Fruit fly (Drosophila melanogaster) whole organism, pupa: Measurements from ENCODE around the gene GILT1.

Source experiments
- CG10348 ChIP-seq: fragments of 200-800 bp; sonication (Bioruptor generic); IDR thresholded peaks from 2 replicates; pipeline ENCODE4 v1.3.6; 2022; ENCODE audit warnings: missing biosample characterization, missing genetic modification characterization
- CG12605 ChIP-seq: fragments of 200-800 bp; sonication (Bioruptor generic); IDR thresholded peaks from 2 replicates; pipeline ENCODE4 v1.3.6; 2022; ENCODE audit warnings: missing biosample characterization, missing genetic modification characterization
- CG13204 ChIP-seq: fragments of 200-800 bp; sonication (Bioruptor generic); optimal IDR thresholded peaks from 2 replicates; lab custom pipeline; 2018; ENCODE audit warnings: missing biosample characterization, mild to moderate bottlenecking, missing genetic modification characterization, moderate library complexity
- CG14655 ChIP-seq: fragments of 200-800 bp; sonication (Bioruptor generic); optimal IDR thresholded peaks from 3 replicates; lab custom pipeline; 2017; ENCODE audit warnings: mild to moderate bottlenecking, missing biosample characterization, missing genetic modification reagents, missing genetic modification characterization
- CG15710 ChIP-seq: fragments of 200-800 bp; sonication (Bioruptor generic); optimal IDR thresholded peaks from 2 replicates; lab custom pipeline; 2018; ENCODE audit warnings: missing biosample characterization, mild to moderate bottlenecking, missing genetic modification characterization, moderate library complexity
- CG17806 ChIP-seq: fragments of 200-800 bp; sonication (Bioruptor generic); optimal IDR thresholded peaks from 2 replicates; lab custom pipeline; 2018; ENCODE audit warnings: missing biosample characterization, mild to moderate bottlenecking, missing genetic modification characterization, moderate library complexity
- CG32121 ChIP-seq: fragments of 200-800 bp; sonication (Bioruptor generic); IDR thresholded peaks from 2 replicates; pipeline ENCODE4 v1.3.6; 2022; ENCODE audit warnings: missing biosample characterization, missing genetic modification characterization
- CG34367 ChIP-seq: fragments of 200-800 bp; sonication (Bioruptor generic); optimal IDR thresholded peaks from 2 replicates; lab custom pipeline; 2018; ENCODE audit warnings: missing biosample characterization, mild to moderate bottlenecking, missing genetic modification characterization
- CG4496 ChIP-seq: fragments of 200-800 bp; sonication (Bioruptor generic); IDR thresholded peaks from 3 replicates; pipeline ENCODE4 v1.3.6; 2022; ENCODE audit warnings: missing biosample characterization, missing genetic modification characterization
- CG8159 ChIP-seq: fragments of 200-800 bp; sonication (Bioruptor generic); optimal IDR thresholded peaks from 3 replicates; lab custom pipeline; 2018; ENCODE audit warnings: missing biosample characterization, mild to moderate bottlenecking, missing genetic modification characterization, moderate library complexity
- CG8301 ChIP-seq: fragments of 200-800 bp; sonication (Bioruptor generic); optimal IDR thresholded peaks from 2 replicates; lab custom pipeline; 2018; ENCODE audit warnings: missing biosample characterization, mild to moderate bottlenecking, missing genetic modification characterization
- CG9948 ChIP-seq: fragments of 200-800 bp; sonication (Bioruptor generic); optimal IDR thresholded peaks from 2 replicates; lab custom pipeline; 2018; ENCODE audit warnings: missing biosample characterization, mild to moderate bottlenecking, missing genetic modification characterization, moderate library complexity
- D1 ChIP-seq: fragments of 200-800 bp; sonication (Bioruptor generic); optimal IDR thresholded peaks from 2 replicates; lab custom pipeline; 2018; ENCODE audit warnings: missing biosample characterization, mild to moderate bottlenecking, missing genetic modification characterization, moderate library complexity
- EcR ChIP-seq: fragments of 200-800 bp; sonication (Bioruptor generic); optimal IDR thresholded peaks from 3 replicates; lab custom pipeline; 2019; ENCODE audit warnings: missing biosample characterization, missing genetic modification characterization, mild to moderate bottlenecking, moderate library complexity, missing genetic modification reagents
- Ets98B ChIP-seq: fragments of 200-800 bp; sonication (Bioruptor generic); IDR thresholded peaks from 2 replicates; pipeline ENCODE4 v1.3.6; 2022; ENCODE audit warnings: missing biosample characterization, missing genetic modification characterization
- Pif1A ChIP-seq: fragments of 200-800 bp; sonication (Bioruptor generic); optimal IDR thresholded peaks from 3 replicates; lab custom pipeline; 2016; ENCODE audit warnings: missing biosample characterization, missing genetic modification characterization
- Pif1B ChIP-seq: fragments of 200-800 bp; sonication (Bioruptor generic); optimal IDR thresholded peaks from 3 replicates; lab custom pipeline; 2016; ENCODE audit warnings: missing biosample characterization, missing genetic modification characterization
- Snoo ChIP-seq: fragments of 200-800 bp; sonication (Bioruptor generic); optimal IDR thresholded peaks from 3 replicates; lab custom pipeline; 2017; ENCODE audit warnings: missing biosample characterization, mild to moderate bottlenecking, missing genetic modification characterization, inconsistent platforms
- fd96Ca ChIP-seq: fragments of 200-800 bp; sonication (Bioruptor generic); IDR thresholded peaks from 3 replicates; pipeline ENCODE4 v1.3.6; 2022; ENCODE audit warnings: missing biosample characterization, missing genetic modification characterization
- gl ChIP-seq: fragments of 200-800 bp; sonication (Bioruptor generic); optimal IDR thresholded peaks from 2 replicates; lab custom pipeline; 2018; ENCODE audit warnings: missing biosample characterization, mild to moderate bottlenecking, missing genetic modification characterization
- rn ChIP-seq: fragments of 200-800 bp; sonication (Bioruptor generic); IDR thresholded peaks from 2 replicates; pipeline ENCODE4 v1.3.6; 2022; ENCODE audit warnings: missing biosample characterization, missing genetic modification characterization

GILT1 gene

dm6 chr3R:13434325-13435168 is 32.9 kb upstream of the GILT1 start, which contains the start of gene yrt:
yrt (minus strand) TSS chr3R:13434984.
- 0 out of 2 replicates have a peak, but pooled peaks have one; percentile 9 for TF ChIP-seq CG32121
- no peak for TF ChIP-seq CG34367 (tag; lab: Kevin White, UChicago)
- TF ChIP-seq Pif1A (GFP tag; lab: Kevin White, UChicago): no peak
- no peak for TF ChIP-seq CG17806 (tag; lab: Kevin White, UChicago)
- no peak for TF ChIP-seq Ets98B (GFP tag; lab: Robert Waterston, UW)
- TF ChIP-seq CG13204 (GFP tag; lab: Kevin White, UChicago): peak; percentile 9

DNA sequence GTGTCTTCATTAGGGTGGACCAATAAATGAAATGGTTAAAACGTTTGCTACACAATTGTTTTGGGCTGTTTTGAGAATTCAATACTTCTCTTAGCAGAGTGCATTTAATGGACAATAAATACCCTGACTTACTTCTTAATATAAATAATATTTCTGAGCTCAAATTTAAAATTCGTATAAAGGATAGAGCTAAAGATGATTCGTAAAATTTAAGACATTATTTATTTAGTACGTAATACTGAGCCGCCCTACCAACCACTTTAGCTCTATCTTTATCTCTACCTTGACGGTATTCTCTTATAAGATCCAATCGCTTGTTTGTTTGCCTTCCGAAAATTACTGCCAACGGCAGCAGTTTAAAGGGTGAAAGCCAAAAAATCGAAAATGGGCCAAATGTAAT is 32.0 kb upstream of the GILT1 start:
- TF ChIP-seq Pif1A (GFP tag; lab: Kevin White, UChicago) (peak; percentile 80), CG15710 (tag; lab: Kevin White, UChicago) (peak; percentile 88), EcR (GFP tag; lab: Kevin White, UChicago) (no peak), CG8159 (tag; lab: Kevin White, UChicago) (peak; percentile 97), CG13204 (GFP tag; lab: Kevin White, UChicago) (peak; percentile 58), Ets98B (GFP tag; lab: Robert Waterston, UW) (peak; percentile 73), CG8301 (peak; percentile 74), gl (peak; percentile 53), CG4496 (peak; percentile 87), CG17806 (tag; lab: Kevin White, UChicago) (peak; percentile 70), rn (GFP tag; lab: Robert Waterston, UW) (peak; percentile 39; the same call in 1 of the 2 replicates), Snoo (tag; lab: Kevin White, UChicago) (peak; percentile 77), CG10348 (GFP tag; lab: Robert Waterston, UW) (0 out of 2 replicates have a peak, but pooled peaks have one; percentile 15), CG9948 (tag; lab: Kevin White, UChicago) (peak; percentile 85), fd96Ca (GFP tag; lab: Robert Waterston, UW) (0 out of 3 replicates have a peak, but pooled peaks have one; percentile 30), CG34367 (tag; lab: Kevin White, UChicago) (peak; percentile 87), CG12605 (peak; percentile 83), D1 (tag; lab: Kevin White, UChicago) (peak; percentile 35), CG32121 (peak; percentile 59; the same call in 1 of the 2 replicates), Pif1B (GFP tag; lab: Kevin White, UChicago) (peak; percentile 75), CG14655 (GFP tag; lab: Kevin White, UChicago) (peak; percentile 72)

- peak; percentile 65 for TF ChIP-seq CG9948 (tag; lab: Kevin White, UChicago)
- no peak for TF ChIP-seq fd96Ca (GFP tag; lab: Robert Waterston, UW)
- peak; percentile 75 for TF ChIP-seq CG17806 (tag; lab: Kevin White, UChicago)
- TF ChIP-seq rn (GFP tag; lab: Robert Waterston, UW): 0 out of 2 replicates have a peak, but pooled peaks have one; percentile 24
- TF ChIP-seq CG15710 (tag; lab: Kevin White, UChicago): peak; percentile 60
- peak; percentile 63 for TF ChIP-seq CG12605
- TF ChIP-seq CG8159 (tag; lab: Kevin White, UChicago): peak; percentile 66
- no peak for TF ChIP-seq CG13204 (GFP tag; lab: Kevin White, UChicago)
- TF ChIP-seq EcR (GFP tag; lab: Kevin White, UChicago): no peak
- TF ChIP-seq gl: no peak
- peak; percentile 84 for TF ChIP-seq CG4496
- TF ChIP-seq Snoo (tag; lab: Kevin White, UChicago): peak; percentile 35
- peak; percentile 71 for TF ChIP-seq Pif1A (GFP tag; lab: Kevin White, UChicago)
- TF ChIP-seq CG10348 (GFP tag; lab: Robert Waterston, UW): peak; percentile 40; the same call in 1 of the 2 replicates
- peak; percentile 61 for TF ChIP-seq CG34367 (tag; lab: Kevin White, UChicago)
- TF ChIP-seq CG32121: peak; percentile 75
- TF ChIP-seq D1 (tag; lab: Kevin White, UChicago): no peak
- TF ChIP-seq Pif1B (GFP tag; lab: Kevin White, UChicago): peak; percentile 53
- peak; percentile 77 for TF ChIP-seq CG8301
- peak; percentile 82 for TF ChIP-seq CG14655 (GFP tag; lab: Kevin White, UChicago)
- TF ChIP-seq Ets98B (GFP tag; lab: Robert Waterston, UW): peak; percentile 70
Measured at dm6 chr3R:13428341-13429040, 26.8 kb upstream of the GILT1 start.

dm6 chr3R:13425470-13426033 is 23.9 kb upstream of the GILT1 start, which contains the start of gene Act87E:
Act87E (plus strand) TSS chr3R:13425983.
- TF ChIP-seq Pif1B (GFP tag; lab: Kevin White, UChicago) (no peak), CG9948 (tag; lab: Kevin White, UChicago) (peak; percentile 59), CG4496 (no peak), CG15710 (tag; lab: Kevin White, UChicago) (peak; percentile 52), CG34367 (tag; lab: Kevin White, UChicago) (peak; percentile 12), CG8301 (peak; percentile 66), CG17806 (tag; lab: Kevin White, UChicago) (peak; percentile 12), D1 (tag; lab: Kevin White, UChicago) (no peak), CG8159 (tag; lab: Kevin White, UChicago) (peak; percentile 68), CG14655 (GFP tag; lab: Kevin White, UChicago) (peak; percentile 72)
- TF ChIP-seq, all 21 proteins: peak for 7
